Fruit fly (Drosophila melanogaster): ENCODE results near the gene fu.

Gene fu

DNA sequence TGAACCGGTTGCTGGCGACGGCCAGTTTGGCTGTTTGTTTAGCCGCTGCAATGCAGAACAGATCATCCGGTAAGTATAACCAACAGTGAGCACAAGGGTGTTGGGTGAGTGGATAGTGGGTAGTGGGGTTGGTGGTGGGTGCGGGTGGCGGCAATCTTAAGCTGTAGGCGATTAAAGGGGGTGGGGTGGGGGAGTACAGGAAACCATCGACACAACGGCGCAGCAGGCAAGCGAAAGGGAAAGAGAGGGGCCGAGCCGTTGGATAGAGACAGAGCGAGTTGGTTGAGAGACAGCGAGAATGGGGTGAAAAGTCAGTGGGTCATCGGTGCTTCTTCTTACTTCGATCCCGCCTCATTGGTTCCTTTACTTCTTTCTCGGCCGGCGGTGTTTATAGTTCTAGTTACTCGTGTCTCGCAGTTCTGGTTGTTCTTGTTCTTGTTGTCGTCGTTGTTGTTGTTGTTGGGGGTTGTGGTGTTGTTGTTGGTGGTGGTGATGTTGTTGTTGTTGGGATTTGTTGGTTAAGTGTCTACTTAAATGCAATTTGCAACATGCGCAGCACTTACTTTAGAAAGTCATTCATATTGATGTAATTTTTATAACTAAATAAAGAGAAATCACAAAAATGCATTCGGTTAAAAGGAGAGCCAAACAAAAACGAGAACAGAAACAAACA is 21.1 kb upstream of the fu start:
- TF ChIP-seq CG3281 (GFP tag; optimal IDR thresholded peaks at IDR 0.05) = no peak
- TF ChIP-seq Kr (GFP tag; optimal IDR thresholded peaks at IDR 0.05) = no peak
- no peak for TF ChIP-seq Bgb (GFP tag; IDR thresholded peaks at IDR 0.05; ENCODE audit: partially characterized antibody)
- no peak for TF ChIP-seq MBD-R2 (GFP tag; IDR thresholded peaks at IDR 0.05)
- TF ChIP-seq CG12299 (tag; optimal IDR thresholded peaks at IDR 0.05) = no peak
- no peak for TF ChIP-seq CG10209 (GFP tag; optimal IDR thresholded peaks at IDR 0.05)
- no peak for TF ChIP-seq Aef1 (GFP tag; IDR thresholded peaks at IDR 0.05)
- no peak for TF ChIP-seq BtbVII (GFP tag; optimal IDR thresholded peaks at IDR 0.05)
- TF ChIP-seq CG14710 (tag; optimal IDR thresholded peaks at IDR 0.05) = no peak
- TF ChIP-seq Ptx1 (GFP tag; IDR thresholded peaks at IDR 0.05) = no peak
- TF ChIP-seq p53 (GFP tag; optimal IDR thresholded peaks at IDR 0.05) = no peak
- no peak for TF ChIP-seq Adf1 (GFP tag; IDR thresholded peaks at IDR 0.05)
- TF ChIP-seq CG10959 (GFP tag; IDR thresholded peaks at IDR 0.05) = no peak
- no peak for TF ChIP-seq lov (optimal IDR thresholded peaks at IDR 0.05)
- TF ChIP-seq lov (GFP tag; IDR thresholded peaks at IDR 0.05) = no peak
- TF ChIP-seq Hr78 (GFP tag; optimal IDR thresholded peaks at IDR 0.05) = peak in 1 of 2 experiments; percentile 76
- TF ChIP-seq CG4360 (GFP tag; IDR thresholded peaks at IDR 0.05) = peak; percentile 72
- TF ChIP-seq Hand (GFP tag; optimal IDR thresholded peaks at IDR 0.05) = no peak
- TF ChIP-seq pnt (GFP tag; optimal IDR thresholded peaks at IDR 0.05) = no peak
- no peak for TF ChIP-seq CG12769 (tag; optimal IDR thresholded peaks at IDR 0.05)
- TF ChIP-seq Med (GFP tag) = peak; percentile 49
- no peak for TF ChIP-seq Dll (GFP tag; IDR thresholded peaks at IDR 0.05; ENCODE audit: partially characterized antibody)
- no peak for TF ChIP-seq Doc3 (GFP tag; IDR thresholded peaks at IDR 0.05; ENCODE audit: partially characterized antibody)
- TF ChIP-seq tx (GFP tag; optimal IDR thresholded peaks at IDR 0.05) = no peak
- peak; percentile 21 for TF ChIP-seq Nf-YC (tag; optimal IDR thresholded peaks at IDR 0.05)
- TF ChIP-seq CG5953 (GFP tag; IDR thresholded peaks at IDR 0.05) = no peak
- no peak for TF ChIP-seq Mes4 (GFP tag; optimal IDR thresholded peaks at IDR 0.05)
- TF ChIP-seq Meics (GFP tag; optimal IDR thresholded peaks at IDR 0.05) = no peak
- TF ChIP-seq CG7556 (GFP tag; optimal IDR thresholded peaks at IDR 0.05) = no peak
- no peak for TF ChIP-seq mam (GFP tag; optimal IDR thresholded peaks at IDR 0.05)
- TF ChIP-seq tna (GFP tag; IDR thresholded peaks at IDR 0.05; ENCODE audit: partially characterized antibody) = no peak
- TF ChIP-seq CG9727 (GFP tag; optimal IDR thresholded peaks at IDR 0.05) = no peak
- TF ChIP-seq HHEX (GFP tag; optimal IDR thresholded peaks at IDR 0.05) = no peak
- no peak for TF ChIP-seq dysf (GFP tag; IDR thresholded peaks at IDR 0.05)
- TF ChIP-seq maf-S (GFP tag; optimal IDR thresholded peaks at IDR 0.05) = no peak
- no peak for TF ChIP-seq Rx (GFP tag; IDR thresholded peaks at IDR 0.05)
- TF ChIP-seq CG17385 (GFP tag; optimal IDR thresholded peaks at IDR 0.05) = peak; percentile 47
- TF ChIP-seq br (optimal IDR thresholded peaks at IDR 0.05) = no peak
- peak; percentile 40 for TF ChIP-seq pros (GFP tag; optimal IDR thresholded peaks at IDR 0.05)
- TF ChIP-seq CG15269 (tag; optimal IDR thresholded peaks at IDR 0.05) = no peak
- no peak for TF ChIP-seq HmgZ (tag; optimal IDR thresholded peaks at IDR 0.05)
- no peak for TF ChIP-seq dati (GFP tag; IDR thresholded peaks at IDR 0.05)
- TF ChIP-seq CG1832 (GFP tag; optimal IDR thresholded peaks at IDR 0.05) = peak; percentile 69
- TF ChIP-seq crol (GFP tag; IDR thresholded peaks at IDR 0.05) = peak; percentile 91
- no peak for TF ChIP-seq zen (tag; optimal IDR thresholded peaks at IDR 0.05)
- TF ChIP-seq C15 (GFP tag; IDR thresholded peaks at IDR 0.05) = no peak
